Fruit fly (Drosophila melanogaster): ENCODE measurements around the gene mys.

Gene mys

DNA sequence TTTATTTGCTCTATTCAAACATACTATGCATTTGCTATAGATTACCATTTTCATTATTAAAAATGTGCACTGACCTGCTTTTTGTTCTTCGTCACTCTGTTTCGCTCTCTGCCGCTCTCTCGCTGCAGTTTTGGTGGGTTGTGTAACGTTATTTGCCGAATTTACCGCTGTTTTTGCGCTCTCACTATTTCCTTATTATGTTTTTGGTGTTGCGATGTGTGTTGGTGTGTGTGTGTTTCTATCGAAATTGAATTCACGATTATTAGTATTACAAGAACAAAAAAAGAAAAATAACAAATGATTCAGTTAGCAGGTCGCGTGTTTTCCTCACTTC lies 53.9 kb downstream of the mys start (continued):
- no peak for TF ChIP-seq Gug (GFP tag; IDR thresholded peaks at IDR 0.05)
- no peak for TF ChIP-seq Sin3A (optimal IDR thresholded peaks at IDR 0.05)
- TF ChIP-seq sisA (GFP tag; IDR thresholded peaks at IDR 0.05) = no peak
- TF ChIP-seq CG7963 (GFP tag; IDR thresholded peaks at IDR 0.05; ENCODE audit: partially characterized antibody) = no peak
- peak in 1 of 2 experiments; percentile 57 for TF ChIP-seq Trl (optimal IDR thresholded peaks at IDR 0.05)
- TF ChIP-seq Trl (GFP tag; optimal IDR thresholded peaks at IDR 0.05) = no peak
- TF ChIP-seq tx (GFP tag; optimal IDR thresholded peaks at IDR 0.05) = no peak
- TF ChIP-seq CrebB (tag; optimal IDR thresholded peaks at IDR 0.05) = no peak
- TF ChIP-seq CG5245 (GFP tag; optimal IDR thresholded peaks at IDR 0.05) = no peak
- TF ChIP-seq sim (GFP tag; IDR thresholded peaks at IDR 0.05) = no peak
- no peak for TF ChIP-seq psq (GFP tag; optimal IDR thresholded peaks at IDR 0.05)
- no peak for TF ChIP-seq chif (GFP tag; optimal IDR thresholded peaks at IDR 0.05)
- TF ChIP-seq pzg (GFP tag; optimal IDR thresholded peaks at IDR 0.05) = no peak
- TF ChIP-seq slbo (GFP tag; IDR thresholded peaks at IDR 0.05) = 0 out of 2 replicates have a peak, but pooled peaks have one; percentile 0

DNA sequence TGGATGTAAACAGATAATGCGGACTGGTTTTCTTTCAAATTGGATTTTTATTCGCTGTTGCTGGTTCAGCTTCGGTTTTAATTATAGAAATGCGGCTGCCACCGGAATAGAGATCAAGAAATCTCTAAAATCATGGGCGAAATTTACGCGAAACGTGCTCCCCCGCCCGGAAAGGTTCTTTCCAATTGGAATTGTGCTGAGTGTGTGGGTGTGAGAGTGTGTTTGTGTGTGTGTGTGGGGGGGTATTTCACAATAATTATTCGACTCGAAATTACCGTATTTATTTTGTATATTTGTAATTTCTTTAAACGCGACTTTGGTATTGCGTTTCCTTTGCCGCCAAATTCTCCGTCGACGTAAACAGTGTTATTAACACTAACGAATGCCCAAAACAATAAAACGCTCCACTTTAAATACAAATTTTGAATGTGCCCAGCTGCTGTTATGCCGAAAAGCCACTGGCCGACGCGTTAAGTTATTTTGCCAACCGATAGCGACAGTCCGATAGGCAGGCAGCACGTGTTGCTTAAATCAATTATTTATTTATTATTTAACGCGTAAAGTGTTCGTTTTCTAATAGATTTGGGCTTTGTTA lies 54.4 kb downstream of the mys start, which contains the start of gene Gclc:
TSS of gene Gclc (minus strand) at position 431 of the 595 bp plus-strand sequence.
- TF ChIP-seq CG16813 (GFP tag; IDR thresholded peaks at IDR 0.05; ENCODE audit: partially characterized antibody) (peak; percentile 29; the same call in 1 of the 3 replicates), CG31388 (GFP tag; optimal IDR thresholded peaks at IDR 0.05) (no peak), slp2 (GFP tag; optimal IDR thresholded peaks at IDR 0.05) (no peak), vvl (GFP tag; IDR thresholded peaks at IDR 0.05) (peak; percentile 33; the same call in 1 of the 2 replicates), CG4820 (GFP tag; optimal IDR thresholded peaks at IDR 0.05) (no peak), slou (GFP tag; optimal IDR thresholded peaks at IDR 0.05) (no peak), amos (GFP tag; IDR thresholded peaks at IDR 0.05; ENCODE audit: partially characterized antibody) (peak; percentile 54; the same call in 1 of the 2 replicates), bbx (GFP tag; IDR thresholded peaks at IDR 0.05; ENCODE audit: partially characterized antibody) (peak; percentile 41), B-H2 (GFP tag; optimal IDR thresholded peaks at IDR 0.05) (no peak), cad (GFP tag; optimal IDR thresholded peaks at IDR 0.05) (no peak), CG4404 (GFP tag; IDR thresholded peaks at IDR 0.05) (no peak), Spps (tag; optimal IDR thresholded peaks at IDR 0.05) (no peak), CG2120 (GFP tag; optimal IDR thresholded peaks at IDR 0.05) (peak; percentile 27), CG12769 (tag; optimal IDR thresholded peaks at IDR 0.05) (peak; percentile 36), lbe (GFP tag; optimal IDR thresholded peaks at IDR 0.05) (no peak), row (GFP tag; IDR thresholded peaks at IDR 0.05) (peak; percentile 25; the same call in 1 of the 3 replicates), CG32532 (GFP tag; IDR thresholded peaks at IDR 0.05) (no peak), Ada2b (GFP tag; IDR thresholded peaks at IDR 0.05) (no peak), HHEX (GFP tag; optimal IDR thresholded peaks at IDR 0.05) (peak; percentile 12), Dll (GFP tag; IDR thresholded peaks at IDR 0.05; ENCODE audit: partially characterized antibody) (peak; percentile 50; the same call in 1 of the 4 replicates), Elba2 (GFP tag; optimal IDR thresholded peaks at IDR 0.05) (peak; percentile 55), Antp (GFP tag; optimal IDR thresholded peaks at IDR 0.05) (no peak), Mes4 (GFP tag; optimal IDR thresholded peaks at IDR 0.05) (no peak), CG7963 (GFP tag; IDR thresholded peaks at IDR 0.05; ENCODE audit: partially characterized antibody) (peak; percentile 10; the same call in 1 of the 3 replicates), CG10267 (tag; optimal IDR thresholded peaks at IDR 0.05) (peak; percentile 36), sisA (GFP tag; IDR thresholded peaks at IDR 0.05) (no peak), CG11560 (tag; IDR thresholded peaks at IDR 0.05) (no peak), az2 (GFP tag; optimal IDR thresholded peaks at IDR 0.05) (no peak), CG15514 (GFP tag; optimal IDR thresholded peaks at IDR 0.05) (peak; percentile 39), CG30020 (tag; optimal IDR thresholded peaks at IDR 0.05) (no peak), CG3726 (GFP tag; IDR thresholded peaks at IDR 0.05) (no peak), CG9932 (GFP tag; IDR thresholded peaks at IDR 0.05) (peak; percentile 13; the same call in 1 of the 2 replicates), Scr (GFP tag; IDR thresholded peaks at IDR 0.05; ENCODE audit: partially characterized antibody) (peak; percentile 39), Myb (GFP tag; optimal IDR thresholded peaks at IDR 0.05) (peak; percentile 18), unc-4 (GFP tag; IDR thresholded peaks at IDR 0.05; ENCODE audit: partially characterized antibody) (peak; percentile 52; the same call in 1 of the 2 replicates), NC2β (GFP tag; optimal IDR thresholded peaks at IDR 0.05) (no peak), dysf (GFP tag; IDR thresholded peaks at IDR 0.05) (no peak), Sry-δ (GFP tag; optimal IDR thresholded peaks at IDR 0.05) (peak; percentile 28)
